Fruit fly (Drosophila melanogaster): Measurements from ENCODE around the gene Cyt-c-d.

Cyt-c-d gene

DNA sequence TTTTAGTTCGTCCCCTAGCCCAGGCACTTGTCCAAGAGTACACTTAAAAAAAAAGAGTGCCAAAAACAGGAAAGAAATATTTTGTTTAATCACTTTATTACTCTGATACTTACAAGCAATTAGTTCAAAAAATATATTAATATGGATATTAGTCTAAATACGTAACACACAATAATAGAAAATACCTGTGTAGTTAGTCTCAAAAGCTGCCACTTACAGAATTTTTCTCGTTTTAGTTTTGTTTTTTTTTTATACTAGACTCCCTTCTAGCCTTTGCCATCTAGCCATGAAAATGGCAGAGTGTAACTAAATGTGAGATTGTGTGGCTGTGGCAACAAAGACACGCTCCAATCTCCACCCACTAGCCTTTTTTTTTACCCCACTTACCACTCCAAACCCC is 27.8 kb upstream of the Cyt-c-d start:
- TF ChIP-seq ttk (optimal IDR thresholded peaks at IDR 0.05): no peak
- TF ChIP-seq h (optimal IDR thresholded peaks at IDR 0.05): no peak
- no peak for TF ChIP-seq Myc (optimal IDR thresholded peaks at IDR 0.05)
- TF ChIP-seq Sin3A (optimal IDR thresholded peaks at IDR 0.05): no peak
- TF ChIP-seq insv (optimal IDR thresholded peaks at IDR 0.05): no peak
- no peak for TF ChIP-seq psq (optimal IDR thresholded peaks at IDR 0.05)

DNA sequence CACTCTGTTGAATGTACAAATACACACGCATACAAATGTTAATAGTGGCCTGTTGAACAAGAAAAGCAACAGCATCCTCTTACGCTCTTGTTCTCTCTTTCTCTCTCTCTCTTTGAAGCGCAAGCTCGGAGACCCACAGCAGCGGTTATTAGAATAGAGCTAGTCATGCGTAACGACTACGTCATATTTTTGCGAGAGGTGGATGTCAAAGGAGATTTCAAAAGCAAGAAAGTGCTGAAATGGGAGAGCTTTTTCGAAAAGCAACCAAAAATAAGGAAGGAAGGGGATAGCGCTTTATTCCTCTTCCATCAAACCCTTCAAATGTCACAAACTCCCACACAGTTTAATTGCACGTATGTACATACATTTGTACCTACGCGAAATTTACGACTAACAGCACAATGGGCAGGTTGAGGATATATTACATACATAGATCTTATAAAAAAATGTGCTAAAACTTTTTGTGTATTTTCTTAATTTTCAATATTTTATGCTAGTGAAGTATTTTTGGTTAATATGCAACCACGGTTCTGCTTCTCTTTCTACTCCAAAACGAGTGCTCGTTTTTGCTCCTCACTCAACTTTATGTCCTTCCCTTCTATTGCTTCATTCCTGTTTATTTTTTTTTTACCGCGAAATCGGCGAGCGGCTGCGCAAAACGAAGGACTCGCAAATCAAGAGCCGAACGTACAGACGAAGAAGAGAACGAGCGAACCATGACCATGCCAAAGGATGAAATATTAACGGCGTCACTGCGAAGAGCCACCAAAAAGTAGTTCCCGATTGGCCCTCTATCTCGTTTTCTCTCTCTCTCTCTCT is 25.7 kb upstream of the Cyt-c-d start:
- TF ChIP-seq insv (optimal IDR thresholded peaks at IDR 0.05) (no peak), ttk (optimal IDR thresholded peaks at IDR 0.05) (no peak), psq (optimal IDR thresholded peaks at IDR 0.05) (no peak), Myc (optimal IDR thresholded peaks at IDR 0.05) (no peak), h (optimal IDR thresholded peaks at IDR 0.05) (no peak), Sin3A (optimal IDR thresholded peaks at IDR 0.05) (no peak)

DNA sequence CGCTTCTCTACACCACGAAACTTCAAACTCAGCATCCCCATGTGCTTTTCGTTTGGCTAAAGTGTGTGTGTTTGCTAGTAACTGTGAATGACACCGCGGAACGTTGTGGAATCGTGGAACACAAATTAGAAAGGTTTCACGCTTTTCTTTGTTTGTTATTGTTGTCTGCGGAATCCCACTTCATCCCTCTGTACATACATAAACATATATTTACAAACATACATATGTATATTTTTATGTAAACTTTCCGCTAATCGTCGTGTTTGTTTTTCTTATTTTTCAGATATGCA is 25.1 kb upstream of the Cyt-c-d start:
- TF ChIP-seq psq (optimal IDR thresholded peaks at IDR 0.05) (no peak), Sin3A (optimal IDR thresholded peaks at IDR 0.05) (no peak), Myc (optimal IDR thresholded peaks at IDR 0.05) (no peak), insv (optimal IDR thresholded peaks at IDR 0.05) (no peak), ttk (optimal IDR thresholded peaks at IDR 0.05) (no peak), h (optimal IDR thresholded peaks at IDR 0.05) (no peak)

DNA sequence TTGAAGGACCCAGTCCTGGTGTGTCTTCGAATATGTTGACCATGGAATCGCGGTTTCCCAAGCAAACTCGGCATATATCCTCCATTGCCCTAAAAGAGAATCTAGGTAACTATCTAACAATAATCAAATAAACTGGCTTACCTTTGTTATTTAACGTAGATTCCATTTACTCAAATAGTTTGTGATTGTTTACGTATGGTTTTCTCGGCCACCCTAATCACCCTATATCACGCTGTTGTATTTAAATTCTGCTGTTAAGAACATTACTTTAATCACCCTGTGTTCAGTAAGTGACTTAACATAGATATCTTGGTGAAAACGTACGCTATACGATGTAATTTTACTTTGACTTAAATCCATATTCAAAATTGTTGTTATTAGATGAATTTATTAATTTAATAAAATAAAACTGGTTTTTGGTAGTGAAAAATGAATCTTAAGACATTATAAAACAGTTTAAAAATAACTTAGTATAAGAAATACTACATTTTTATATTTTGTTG is 12.6 kb upstream of the Cyt-c-d start:
- no peak for TF ChIP-seq insv (optimal IDR thresholded peaks at IDR 0.05)
- no peak for TF ChIP-seq Myc (optimal IDR thresholded peaks at IDR 0.05)
- TF ChIP-seq psq (optimal IDR thresholded peaks at IDR 0.05): peak; percentile 46
- no peak for TF ChIP-seq Sin3A (optimal IDR thresholded peaks at IDR 0.05)

- TF ChIP-seq psq (optimal IDR thresholded peaks at IDR 0.05): peak; percentile 53
- TF ChIP-seq ttk (optimal IDR thresholded peaks at IDR 0.05): no peak
Observed at dm6 chr2L:16703753-16704152, 11.9 kb upstream of the Cyt-c-d start.

dm6 chr2L:16706882-16707775 is 8.6 kb upstream of the Cyt-c-d start:
- TF ChIP-seq psq (optimal IDR thresholded peaks at IDR 0.05): no peak

DNA sequence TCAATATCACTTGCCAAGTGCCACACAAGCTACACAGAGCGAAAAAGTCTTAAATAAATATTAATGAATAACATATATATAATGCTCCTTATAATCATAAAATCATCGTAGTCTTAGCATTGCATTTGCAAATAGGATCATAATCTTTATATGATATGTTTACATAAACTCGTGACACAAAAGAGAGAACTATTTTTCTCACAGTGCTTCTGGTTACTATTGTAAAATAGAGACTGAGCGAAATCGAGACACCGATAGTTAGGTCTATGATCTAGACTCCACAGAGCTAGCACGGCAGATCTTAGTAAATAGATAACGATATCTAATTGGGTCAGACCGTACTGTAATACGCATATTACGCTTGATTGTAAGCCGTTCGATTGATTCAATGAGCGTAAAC is 6.0 kb upstream of the Cyt-c-d start:
- TF ChIP-seq Myc (optimal IDR thresholded peaks at IDR 0.05) (no peak), insv (optimal IDR thresholded peaks at IDR 0.05) (no peak), ttk (optimal IDR thresholded peaks at IDR 0.05) (no peak), h (optimal IDR thresholded peaks at IDR 0.05) (no peak), Sin3A (optimal IDR thresholded peaks at IDR 0.05) (no peak), psq (optimal IDR thresholded peaks at IDR 0.05) (no peak)

dm6 chr2L:16710234-16710633 is 5.5 kb upstream of the Cyt-c-d start:
- TF ChIP-seq Myc (optimal IDR thresholded peaks at IDR 0.05): no peak
- TF ChIP-seq psq (optimal IDR thresholded peaks at IDR 0.05): no peak
- TF ChIP-seq Sin3A (optimal IDR thresholded peaks at IDR 0.05): no peak
- no peak for TF ChIP-seq ttk (optimal IDR thresholded peaks at IDR 0.05)

- TF ChIP-seq Myc (optimal IDR thresholded peaks at IDR 0.05) (no peak), Sin3A (optimal IDR thresholded peaks at IDR 0.05) (no peak), insv (optimal IDR thresholded peaks at IDR 0.05) (no peak), psq (optimal IDR thresholded peaks at IDR 0.05) (no peak), h (optimal IDR thresholded peaks at IDR 0.05) (no peak), ttk (optimal IDR thresholded peaks at IDR 0.05) (no peak)
Observed at dm6 chr2L:16710677-16711076, 5.0 kb upstream of the Cyt-c-d start.

DNA sequence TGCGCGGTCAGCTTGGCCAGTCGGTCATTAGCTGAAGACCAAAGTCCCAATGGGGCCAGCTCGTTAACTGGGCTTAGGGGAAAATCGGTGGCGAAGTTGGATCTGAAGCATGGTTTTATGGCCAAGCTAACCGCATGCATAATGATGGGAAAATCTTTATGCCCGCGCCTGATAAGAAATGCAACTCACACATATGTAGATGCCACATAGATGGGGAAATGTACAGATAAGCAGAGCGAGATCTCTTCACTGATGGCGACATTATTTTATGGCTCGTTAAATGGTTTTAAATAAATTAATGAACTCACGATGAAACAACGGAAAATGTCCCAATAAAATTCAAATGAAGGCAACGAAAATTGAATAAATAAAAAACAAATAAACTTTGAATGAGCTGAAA is 3.8 kb upstream of the Cyt-c-d start:
- TF ChIP-seq insv (optimal IDR thresholded peaks at IDR 0.05) (no peak), ttk (optimal IDR thresholded peaks at IDR 0.05) (no peak), psq (optimal IDR thresholded peaks at IDR 0.05) (no peak), h (optimal IDR thresholded peaks at IDR 0.05) (no peak), Sin3A (optimal IDR thresholded peaks at IDR 0.05) (no peak), Myc (optimal IDR thresholded peaks at IDR 0.05) (no peak)

- TF ChIP-seq Sin3A (optimal IDR thresholded peaks at IDR 0.05) (no peak), insv (optimal IDR thresholded peaks at IDR 0.05) (no peak), psq (optimal IDR thresholded peaks at IDR 0.05) (no peak), ttk (optimal IDR thresholded peaks at IDR 0.05) (no peak), h (optimal IDR thresholded peaks at IDR 0.05) (no peak), Myc (optimal IDR thresholded peaks at IDR 0.05) (no peak)
Observed at dm6 chr2L:16713929-16714328, 1.8 kb upstream of the Cyt-c-d start.

DNA sequence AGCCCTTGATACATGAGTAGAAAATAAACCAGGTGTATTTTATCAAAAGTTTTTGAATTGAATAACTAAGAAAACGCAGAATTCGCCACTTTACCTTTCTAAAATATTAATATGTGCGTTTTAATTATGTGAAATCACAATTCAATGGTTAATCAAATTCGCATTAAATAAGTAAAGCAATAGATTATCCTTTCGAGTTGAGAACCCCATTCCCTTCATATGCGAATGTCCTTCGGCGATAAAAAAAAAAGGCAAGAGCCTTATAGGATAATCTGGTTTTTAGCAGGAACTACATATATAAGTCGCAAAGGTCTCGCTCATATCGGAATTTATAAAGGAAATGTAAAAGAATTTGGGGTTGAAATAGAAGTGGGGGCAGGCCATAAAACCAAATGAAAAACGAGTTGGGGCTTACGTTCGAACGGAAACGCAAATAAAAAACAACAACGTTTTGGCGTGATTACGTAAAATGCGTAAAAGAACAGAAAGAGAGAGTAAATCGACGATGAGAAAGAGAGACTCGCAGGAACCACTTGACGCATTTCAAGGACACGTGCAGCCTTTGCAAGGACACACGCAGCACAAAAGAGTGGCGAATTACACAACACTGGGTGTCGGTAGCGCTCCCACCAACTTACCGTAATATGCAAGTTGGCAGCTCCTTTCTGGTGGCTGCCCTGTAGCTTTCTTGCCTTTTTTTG is 408 bp upstream of the Cyt-c-d start:
- TF ChIP-seq psq (optimal IDR thresholded peaks at IDR 0.05): no peak
- no peak for TF ChIP-seq h (optimal IDR thresholded peaks at IDR 0.05)
- no peak for TF ChIP-seq Sin3A (optimal IDR thresholded peaks at IDR 0.05)
- no peak for TF ChIP-seq ttk (optimal IDR thresholded peaks at IDR 0.05)
